Worm (Caenorhabditis elegans) whole organism, L1 larva: Measurements from ENCODE around the gene C55A6.3.

Experiments used
- C04F5.9 ChIP-seq: sonication (generic microtip); optimal IDR thresholded peaks from 2 replicates; lab custom pipeline; 2016; ENCODE audit warnings: missing genetic modification characterization, missing compliant biosample characterization
- C16A3.4 ChIP-seq: fragments of 150-350 bp; optimal IDR thresholded peaks from 2 replicates; lab custom pipeline; 2014; ENCODE audit warnings: missing biosample characterization, missing genetic modification characterization
- C34B4.2 ChIP-seq: sonication (generic microtip); optimal IDR thresholded peaks from 2 replicates; lab custom pipeline; 2017; ENCODE audit warnings: mild to moderate bottlenecking, missing genetic modification characterization, missing compliant biosample characterization
- F16B12.6 ChIP-seq: fragments of 150-350 bp; optimal IDR thresholded peaks from 2 replicates; lab custom pipeline; 2014; ENCODE audit warnings: missing biosample characterization, missing genetic modification characterization
- Y116A8C.19 ChIP-seq: sonication (generic microtip); optimal IDR thresholded peaks from 2 replicates; lab custom pipeline; 2016; ENCODE audit warnings: missing compliant biosample characterization, missing genetic modification characterization, borderline replicate concordance
- ama-1 ChIP-seq: fragments of 150-350 bp; optimal IDR thresholded peaks from 2 replicates; lab custom pipeline; 2014
- blmp-1 ChIP-seq: fragments of 150-350 bp; optimal IDR thresholded peaks from 2 replicates; lab custom pipeline; 2014; ENCODE audit warnings: missing biosample characterization, missing genetic modification characterization
- ceh-88 ChIP-seq: fragments of 200-800 bp; sonication (Bioruptor generic); IDR thresholded peaks from 2 replicates; pipeline ENCODE4 v1.3.6; 2022; ENCODE audit warnings: missing genetic modification characterization, missing compliant biosample characterization
- ceh-90 ChIP-seq: sonication (generic microtip); optimal IDR thresholded peaks from 2 replicates; lab custom pipeline; 2016; ENCODE audit warnings: missing genetic modification characterization, missing compliant biosample characterization
- dsc-1 ChIP-seq: sonication (generic microtip); optimal IDR thresholded peaks from 2 replicates; lab custom pipeline; 2016; ENCODE audit warnings: mild to moderate bottlenecking, missing genetic modification characterization, missing compliant biosample characterization
- egl-13 ChIP-seq: sonication (generic microtip); optimal IDR thresholded peaks from 2 replicates; lab custom pipeline; 2016; ENCODE audit warnings: missing genotype, missing genetic modification reagents, missing genetic modification characterization, missing compliant biosample characterization
- elt-2 ChIP-seq: sonication (generic microtip); optimal IDR thresholded peaks from 2 replicates; lab custom pipeline; 2016; ENCODE audit warnings: missing genetic modification characterization, mild to moderate bottlenecking, inconsistent platforms, missing compliant biosample characterization, missing genetic modification reagents
- elt-3 ChIP-seq, 6 experiments: fragments of 150-350 bp in 1 of 6; sonication (generic microtip); optimal IDR thresholded peaks; 2 replicates each; lab custom pipeline; 2017 to 2018; ENCODE audit warnings: missing biosample characterization in 6 of 6, missing genetic modification characterization in 6 of 6, inconsistent platforms in 1 of 6
- ets-5 ChIP-seq: fragments of 200-800 bp; sonication (Bioruptor generic); IDR thresholded peaks from 2 replicates; pipeline ENCODE4 v1.3.6; 2022; ENCODE audit warnings: missing genetic modification characterization, missing compliant biosample characterization
- fkh-10 ChIP-seq: sonication (generic microtip); optimal IDR thresholded peaks from 2 replicates; lab custom pipeline; 2017; ENCODE audit warnings: missing biosample characterization, missing genetic modification reagents, missing genetic modification characterization
- fkh-8 ChIP-seq: sonication (generic microtip); optimal IDR thresholded peaks from 2 replicates; lab custom pipeline; 2016; ENCODE audit warnings: mild to moderate bottlenecking, missing genetic modification characterization, missing compliant biosample characterization
- fos-1 ChIP-seq: fragments of 150-350 bp; optimal IDR thresholded peaks from 2 replicates; lab custom pipeline; 2014; ENCODE audit warnings: missing biosample characterization, missing genetic modification characterization
- hlh-17 ChIP-seq: fragments of 200-800 bp; sonication (Bioruptor generic); optimal IDR thresholded peaks from 2 replicates; lab custom pipeline; 2018; ENCODE audit warnings: missing genetic modification characterization, mild to moderate bottlenecking, missing compliant biosample characterization, moderate library complexity, borderline replicate concordance
- hlh-4 ChIP-seq: sonication (generic microtip); optimal IDR thresholded peaks from 2 replicates; lab custom pipeline; 2016; ENCODE audit warnings: mild to moderate bottlenecking, missing genetic modification characterization, missing compliant biosample characterization
- hpl-2 ChIP-seq: fragments of 150-350 bp; optimal IDR thresholded peaks from 2 replicates; lab custom pipeline; 2014; ENCODE audit warnings: missing biosample characterization, missing genetic modification reagents, missing genetic modification characterization
- isw-1 ChIP-seq: fragments of 200-800 bp; sonication (Bioruptor generic); IDR thresholded peaks from 2 replicates; pipeline ENCODE4 v1.3.6; 2022; ENCODE audit warnings: missing genetic modification characterization, missing compliant biosample characterization
- lin-13 ChIP-seq: fragments of 150-350 bp; optimal IDR thresholded peaks from 2 replicates; lab custom pipeline; 2014; ENCODE audit warnings: missing biosample characterization, missing genetic modification reagents, missing genetic modification characterization
- lin-14 ChIP-seq: fragments of 200-800 bp; sonication (Bioruptor generic); optimal IDR thresholded peaks from 2 replicates; lab custom pipeline; 2018; ENCODE audit warnings: mild to moderate bottlenecking, missing genetic modification characterization, moderate library complexity, missing compliant biosample characterization
- lin-39 ChIP-seq: fragments of 150-350 bp; optimal IDR thresholded peaks from 2 replicates; lab custom pipeline; 2014; ENCODE audit warnings: missing biosample characterization, missing genetic modification reagents, missing genetic modification characterization
- lir-3 ChIP-seq: sonication (generic microtip); optimal IDR thresholded peaks from 2 replicates; lab custom pipeline; 2016; ENCODE audit warnings: mild to moderate bottlenecking, missing genetic modification characterization, moderate library complexity, missing compliant biosample characterization; ENCODE audit not compliant: poor library complexity
- lsy-2 ChIP-seq, 2 experiments: fragments of 150-350 bp; optimal IDR thresholded peaks; 2 replicates each; lab custom pipeline; 2014; ENCODE audit warnings: missing biosample characterization in 2 of 2, missing genetic modification characterization in 2 of 2
- mab-9 ChIP-seq: fragments of 200-800 bp; sonication (Bioruptor generic); IDR thresholded peaks from 2 replicates; pipeline ENCODE4 v1.3.6; 2022; ENCODE audit warnings: missing genetic modification reagents, missing genetic modification characterization, missing compliant biosample characterization
- mdl-1 ChIP-seq, 2 experiments: fragments of 150-350 bp; optimal IDR thresholded peaks; 2 replicates each; lab custom pipeline; 2014 to 2017; ENCODE audit warnings: missing biosample characterization in 2 of 2, missing genetic modification characterization in 2 of 2, inconsistent platforms in 1 of 2
- mef-2 ChIP-seq: fragments of 150-350 bp; optimal IDR thresholded peaks from 2 replicates; lab custom pipeline; 2014; ENCODE audit warnings: missing biosample characterization, missing genetic modification characterization
- mep-1 ChIP-seq: fragments of 150-350 bp; optimal IDR thresholded peaks from 2 replicates; lab custom pipeline; 2014; ENCODE audit warnings: missing biosample characterization, missing genetic modification characterization
- nhr-11 ChIP-seq: fragments of 150-350 bp; optimal IDR thresholded peaks from 2 replicates; lab custom pipeline; 2014; ENCODE audit warnings: missing biosample characterization, missing genetic modification characterization
- nhr-12 ChIP-seq: sonication (generic microtip); optimal IDR thresholded peaks from 2 replicates; lab custom pipeline; 2017; ENCODE audit warnings: missing biosample characterization, missing genetic modification characterization
- nhr-28 ChIP-seq: fragments of 150-350 bp; optimal IDR thresholded peaks from 2 replicates; lab custom pipeline; 2014; ENCODE audit warnings: missing biosample characterization, missing genetic modification characterization
- nhr-47 ChIP-seq: sonication (generic microtip); optimal IDR thresholded peaks from 2 replicates; lab custom pipeline; 2016; ENCODE audit warnings: mild to moderate bottlenecking, missing genetic modification characterization, moderate library complexity, missing compliant biosample characterization
- nhr-77 ChIP-seq: fragments of 150-350 bp; optimal IDR thresholded peaks from 2 replicates; lab custom pipeline; 2014; ENCODE audit warnings: missing biosample characterization, missing genetic modification characterization
- nhr-84 ChIP-seq: sonication (generic microtip); optimal IDR thresholded peaks from 2 replicates; lab custom pipeline; 2017; ENCODE audit warnings: missing biosample characterization, missing genetic modification characterization
- nhr-90 ChIP-seq: sonication (generic microtip); optimal IDR thresholded peaks from 2 replicates; lab custom pipeline; 2016; ENCODE audit warnings: mild to moderate bottlenecking, missing genetic modification characterization, missing compliant biosample characterization; ENCODE audit not compliant: poor library complexity
- pqm-1 ChIP-seq: sonication (generic microtip); optimal IDR thresholded peaks from 3 replicates; lab custom pipeline; 2017; ENCODE audit warnings: missing biosample characterization, missing genetic modification characterization
- snpc-4 ChIP-seq: fragments of 150-350 bp; optimal IDR thresholded peaks from 2 replicates; lab custom pipeline; 2014; ENCODE audit warnings: missing biosample characterization, missing genetic modification characterization
- snu-23 ChIP-seq: sonication (generic microtip); optimal IDR thresholded peaks from 2 replicates; lab custom pipeline; 2016; ENCODE audit warnings: missing genetic modification characterization, missing compliant biosample characterization
- sptf-1 ChIP-seq: fragments of 150-350 bp; optimal IDR thresholded peaks from 2 replicates; lab custom pipeline; 2014; ENCODE audit warnings: missing biosample characterization, missing genetic modification characterization
- sup-37 ChIP-seq: fragments of 200-800 bp; sonication (Bioruptor generic); optimal IDR thresholded peaks from 2 replicates; lab custom pipeline; 2018; ENCODE audit warnings: mild to moderate bottlenecking, missing genetic modification characterization, missing compliant biosample characterization
- swsn-7 ChIP-seq: sonication (generic microtip); optimal IDR thresholded peaks from 2 replicates; lab custom pipeline; 2016; ENCODE audit warnings: missing genetic modification characterization, missing compliant biosample characterization
- tbx-2 ChIP-seq: sonication (generic microtip); optimal IDR thresholded peaks from 2 replicates; lab custom pipeline; 2016; ENCODE audit warnings: missing genetic modification characterization, missing compliant biosample characterization
- tlp-1 ChIP-seq: fragments of 150-350 bp; optimal IDR thresholded peaks from 2 replicates; lab custom pipeline; 2014; ENCODE audit warnings: missing biosample characterization, missing genetic modification characterization
- unc-130 ChIP-seq: fragments of 150-350 bp; optimal IDR thresholded peaks from 2 replicates; lab custom pipeline; 2017; ENCODE audit warnings: missing biosample characterization, missing genetic modification characterization, inconsistent platforms
- unc-30 ChIP-seq: sonication (generic microtip); optimal IDR thresholded peaks from 2 replicates; lab custom pipeline; 2017; ENCODE audit warnings: missing biosample characterization, missing genetic modification characterization
- unc-86 ChIP-seq: sonication (generic microtip); optimal IDR thresholded peaks from 2 replicates; lab custom pipeline; 2016; ENCODE audit warnings: missing genetic modification characterization, missing compliant biosample characterization
- unc-98 ChIP-seq: fragments of 200-800 bp; sonication (Bioruptor generic); IDR thresholded peaks from 2 replicates; pipeline ENCODE4 v1.3.6; 2022; ENCODE audit warnings: missing genetic modification characterization, missing compliant biosample characterization
- vab-15 ChIP-seq: sonication (generic microtip); optimal IDR thresholded peaks from 2 replicates; lab custom pipeline; 2017; ENCODE audit warnings: missing genotype, mild to moderate bottlenecking, missing genetic modification characterization, missing compliant biosample characterization
- zag-1 ChIP-seq: fragments of 150-350 bp; optimal IDR thresholded peaks from 2 replicates; lab custom pipeline; 2014; ENCODE audit warnings: missing biosample characterization, missing genetic modification characterization
- zip-4 ChIP-seq: fragments of 200-800 bp; sonication (Bioruptor generic); optimal IDR thresholded peaks from 2 replicates; lab custom pipeline; 2018; ENCODE audit warnings: mild to moderate bottlenecking, missing genetic modification characterization, moderate library complexity, missing compliant biosample characterization
- ztf-4 ChIP-seq: fragments of 150-350 bp; optimal IDR thresholded peaks from 2 replicates; lab custom pipeline; 2014; ENCODE audit warnings: missing biosample characterization, missing genetic modification characterization

C55A6.3 gene

ce11 chrV:11531100-11531499 lies 17.8 kb upstream of the C55A6.3 start (continued):
- TF ChIP-seq nhr-84 (tag; lab: Kevin White, UChicago) = no peak
- 0 out of 2 replicates have a peak, but pooled peaks have one; percentile 23 for TF ChIP-seq mab-9
- TF ChIP-seq nhr-77 (tag; lab: Kevin White, UChicago) = no peak
- peak; percentile 99 for TF ChIP-seq blmp-1 (tag; lab: Kevin White, UChicago)
- TF ChIP-seq pqm-1 = no peak
- peak in 5 of 6 experiments; percentile 58 to 92 (median 89) for TF ChIP-seq elt-3 (tag; optimal IDR thresholded peaks at IDR 0.05; lab: Kevin White, UChicago)
- TF ChIP-seq hlh-17 (GFP tag; lab: Kevin White, UChicago) = no peak
- TF ChIP-seq tlp-1 = no peak
- TF ChIP-seq mdl-1 (tag; optimal IDR thresholded peaks at IDR 0.05; lab: Kevin White, UChicago) = peak in 1 of 2 experiments; percentile 69
- peak; percentile 56 for TF ChIP-seq nhr-47 (tag; lab: Kevin White, UChicago)
- TF ChIP-seq snu-23 (GFP tag; lab: Kevin White, UChicago) = peak; percentile 83
- TF ChIP-seq unc-130 (tag; lab: Kevin White, UChicago) = peak; percentile 84
- TF ChIP-seq ets-5 (GFP tag; lab: Robert Waterston, UW) = no peak
- no peak for TF ChIP-seq ztf-4
- TF ChIP-seq fkh-10 (GFP tag; lab: Kevin White, UChicago) = no peak
- TF ChIP-seq mep-1 = peak; percentile 85
- TF ChIP-seq F16B12.6 = no peak
- no peak for TF ChIP-seq mef-2
- peak; percentile 31 for TF ChIP-seq swsn-7 (tag; lab: Kevin White, UChicago)
- TF ChIP-seq tbx-2 = peak; percentile 35
- TF ChIP-seq elt-2 = no peak
- TF ChIP-seq hlh-4 = no peak
- TF ChIP-seq lin-13 (GFP tag; lab: Kevin White, UChicago) = peak; percentile 55
- no peak for TF ChIP-seq Y116A8C.19 (tag; lab: Kevin White, UChicago)
- TF ChIP-seq nhr-12 = no peak
- no peak for TF ChIP-seq lir-3 (tag; lab: Kevin White, UChicago)
- no peak for TF ChIP-seq hpl-2 (GFP tag; lab: Kevin White, UChicago)
- TF ChIP-seq egl-13 = no peak
- no peak for TF ChIP-seq zip-4 (GFP tag; lab: Kevin White, UChicago)
- TF ChIP-seq ceh-90 (tag; lab: Kevin White, UChicago) = no peak
- TF ChIP-seq isw-1 (GFP tag; lab: Robert Waterston, UW) = no peak
- no peak for TF ChIP-seq snpc-4
- peak; percentile 29; the same call in 1 of the 2 replicates for TF ChIP-seq ceh-88
- TF ChIP-seq unc-86 (tag; lab: Kevin White, UChicago) = no peak
- no peak for TF ChIP-seq lin-39 (tag; lab: Kevin White, UChicago)
- no peak for TF ChIP-seq sup-37 (GFP tag; lab: Kevin White, UChicago)
- TF ChIP-seq dsc-1 (tag; lab: Kevin White, UChicago) = no peak
- TF ChIP-seq fos-1 (tag; lab: Kevin White, UChicago) = peak; percentile 45
- no peak for TF ChIP-seq unc-98 (GFP tag; lab: Robert Waterston, UW)
- TF ChIP-seq C34B4.2 (tag; lab: Kevin White, UChicago) = no peak
- TF ChIP-seq nhr-90 (tag; lab: Kevin White, UChicago) = peak; percentile 76
- TF ChIP-seq nhr-28 (tag; lab: Kevin White, UChicago) = no peak
- TF ChIP-seq sptf-1 (tag; lab: Kevin White, UChicago) = no peak

ce11 chrV:11529541-11529940 lies 16.2 kb upstream of the C55A6.3 start:
- TF ChIP-seq nhr-11 (tag; lab: Kevin White, UChicago) (no peak), ets-5 (GFP tag; lab: Robert Waterston, UW) (no peak), fos-1 (tag; lab: Kevin White, UChicago) (no peak), nhr-90 (tag; lab: Kevin White, UChicago) (no peak), zag-1 (tag; lab: Kevin White, UChicago) (no peak), vab-15 (no peak), unc-30 (tag; lab: Kevin White, UChicago) (no peak), ama-1 (lab: Kevin White, UChicago) (no peak), mdl-1 (tag; optimal IDR thresholded peaks at IDR 0.05; lab: Kevin White, UChicago) (peak in 1 of 2 experiments; percentile 25), lsy-2 (tag; optimal IDR thresholded peaks at IDR 0.05; lab: Kevin White, UChicago) (peak in 1 of 2 experiments; percentile 21), C04F5.9 (tag; lab: Kevin White, UChicago) (no peak), C16A3.4 (tag; lab: Kevin White, UChicago) (no peak), swsn-7 (tag; lab: Kevin White, UChicago) (no peak), lin-39 (tag; lab: Kevin White, UChicago) (no peak), Y116A8C.19 (tag; lab: Kevin White, UChicago) (no peak), fkh-8 (tag; lab: Kevin White, UChicago) (no peak), unc-86 (tag; lab: Kevin White, UChicago) (no peak), fkh-10 (GFP tag; lab: Kevin White, UChicago) (no peak), sptf-1 (tag; lab: Kevin White, UChicago) (no peak), ceh-88 (no peak), lin-14 (GFP tag; lab: Kevin White, UChicago) (peak; percentile 48)
